Worm (Caenorhabditis elegans): ENCODE data around the gene F55G7.1.

Gene F55G7.1

ce11 chrX:11965663-11966304, 41.6 kb downstream of the F55G7.1 start, which contains the start of gene sams-1 (continued):
- TF ChIP-seq nhr-77 (tag; optimal IDR thresholded peaks at IDR 0.05) (no peak), unc-130 (GFP tag; optimal IDR thresholded peaks at IDR 0.05) (no peak), F10B5.3 (tag; optimal IDR thresholded peaks at IDR 0.05) (no peak), ceh-82 (tag; optimal IDR thresholded peaks at IDR 0.05) (no peak), egl-43 (GFP tag; IDR thresholded peaks at IDR 0.05) (no peak), lin-29 (GFP tag; IDR thresholded peaks at IDR 0.05) (no peak), mdl-1 (tag; optimal IDR thresholded peaks at IDR 0.05) (no peak), fos-1 (tag; optimal IDR thresholded peaks at IDR 0.05) (no peak), lir-3 (tag; optimal IDR thresholded peaks at IDR 0.05) (no peak), attf-4 (tag; optimal IDR thresholded peaks at IDR 0.05) (no peak), T20F7.1 (GFP tag; optimal IDR thresholded peaks at IDR 0.05) (no peak), rbr-2 (tag; optimal IDR thresholded peaks at IDR 0.05) (no peak), unc-62 (GFP tag; optimal IDR thresholded peaks at IDR 0.05 in 1 of 2) (no peak), unc-62 (tag; optimal IDR thresholded peaks at IDR 0.05) (no peak), php-3 (GFP tag; IDR thresholded peaks at IDR 0.05) (0 out of 2 replicates have a peak, but pooled peaks have one; percentile 18), madf-5 (GFP tag; IDR thresholded peaks at IDR 0.05) (no peak), hlh-11 (tag; optimal IDR thresholded peaks at IDR 0.05) (peak; percentile 55), nhr-48 (tag; optimal IDR thresholded peaks at IDR 0.05) (peak; percentile 4), pha-4 (GFP tag; IDR thresholded peaks at IDR 0.05) (no peak), pha-4 (tag; optimal IDR thresholded peaks at IDR 0.05) (no peak), daf-19 (GFP tag; conservative IDR thresholded peaks at IDR 0.05) (no peak), hmg-1.1 (GFP tag; IDR thresholded peaks at IDR 0.05) (no peak)

ce11 chrX:11967034-11967433, 42.8 kb downstream of the F55G7.1 start:
- no peak for TF ChIP-seq F26F4.8 (GFP tag; conservative IDR thresholded peaks at IDR 0.05)
- no peak for TF ChIP-seq zip-11 (GFP tag; IDR thresholded peaks at IDR 0.05)
- TF ChIP-seq aha-1 (tag), result peak; percentile 96
- no peak for TF ChIP-seq lin-39 (tag; optimal IDR thresholded peaks at IDR 0.05)
- TF ChIP-seq ama-1 (optimal IDR thresholded peaks at IDR 0.05), result peak; percentile 57
- TF ChIP-seq ztf-11 (tag; optimal IDR thresholded peaks at IDR 0.05), result no peak
- TF ChIP-seq ces-1 (GFP tag; optimal IDR thresholded peaks at IDR 0.05), result no peak

ce11 chrX:11968024-11968598, 43.9 kb downstream of the F55G7.1 start:
- TF ChIP-seq spr-3 (GFP tag; optimal IDR thresholded peaks at IDR 0.05) (no peak), nhr-11 (tag; optimal IDR thresholded peaks at IDR 0.05) (no peak), ama-1 (optimal IDR thresholded peaks at IDR 0.05) (peak; percentile 15), nhr-48 (tag; optimal IDR thresholded peaks at IDR 0.05) (peak; percentile 7), tra-1 (GFP tag; IDR thresholded peaks at IDR 0.05) (peak; percentile 61), dve-1 (tag; optimal IDR thresholded peaks at IDR 0.05; ENCODE audit: insufficient read depth) (peak; percentile 81), dmd-8 (GFP tag; IDR thresholded peaks at IDR 0.05) (no peak), daf-16 (GFP tag; optimal IDR thresholded peaks at IDR 0.05) (no peak), daf-16 (tag; optimal IDR thresholded peaks at IDR 0.05) (peak; percentile 80), hlh-30 (tag; optimal IDR thresholded peaks at IDR 0.05; ENCODE audit: insufficient read depth) (no peak), D1046.2 (GFP tag; IDR thresholded peaks at IDR 0.05) (no peak), Y75B8A.6 (GFP tag; IDR thresholded peaks at IDR 0.05) (no peak; the same call in 1 of the 2 replicates), unc-39 (tag; optimal IDR thresholded peaks at IDR 0.05) (no peak), Y48G9A.11 (GFP tag; IDR thresholded peaks at IDR 0.05) (0 out of 2 replicates have a peak, but pooled peaks have one; percentile 43), duxl-1 (tag; optimal IDR thresholded peaks at IDR 0.05; ENCODE audit: poor library complexity) (peak; percentile 12), mxl-2 (GFP tag; conservative IDR thresholded peaks at IDR 0.05) (no peak), hlh-11 (tag; optimal IDR thresholded peaks at IDR 0.05) (peak; percentile 56), ceh-32 (tag; optimal IDR thresholded peaks at IDR 0.05; ENCODE audit: poor library complexity) (no peak), lin-38 (GFP tag; IDR thresholded peaks at IDR 0.05) (0 out of 2 replicates have a peak, but pooled peaks have one; percentile 29), nhr-102 (tag; optimal IDR thresholded peaks at IDR 0.05) (peak; percentile 26), nhr-42 (GFP tag; IDR thresholded peaks at IDR 0.05) (peak; percentile 31; the same call in 1 of the 2 replicates), pqm-1 (tag; optimal IDR thresholded peaks at IDR 0.05) (peak; percentile 78), saeg-2 (GFP tag; IDR thresholded peaks at IDR 0.05) (0 out of 2 replicates have a peak, but pooled peaks have one; percentile 19), daf-19 (GFP tag; conservative IDR thresholded peaks at IDR 0.05) (no peak), aha-1 (tag) (peak; percentile 46)
